Fruit fly (Drosophila melanogaster) whole organism, pupa: ENCODE results near the gene Mt2.

Source experiments
- EcR ChIP-seq: fragments of 200-800 bp; sonication (Bioruptor generic); optimal IDR thresholded peaks from 3 replicates; lab custom pipeline; 2019; ENCODE audit warnings: missing biosample characterization, missing genetic modification characterization, mild to moderate bottlenecking, moderate library complexity, missing genetic modification reagents
- rn ChIP-seq: fragments of 200-800 bp; sonication (Bioruptor generic); IDR thresholded peaks from 2 replicates; pipeline ENCODE4 v1.3.6; 2022; ENCODE audit warnings: missing biosample characterization, missing genetic modification characterization

DNA sequence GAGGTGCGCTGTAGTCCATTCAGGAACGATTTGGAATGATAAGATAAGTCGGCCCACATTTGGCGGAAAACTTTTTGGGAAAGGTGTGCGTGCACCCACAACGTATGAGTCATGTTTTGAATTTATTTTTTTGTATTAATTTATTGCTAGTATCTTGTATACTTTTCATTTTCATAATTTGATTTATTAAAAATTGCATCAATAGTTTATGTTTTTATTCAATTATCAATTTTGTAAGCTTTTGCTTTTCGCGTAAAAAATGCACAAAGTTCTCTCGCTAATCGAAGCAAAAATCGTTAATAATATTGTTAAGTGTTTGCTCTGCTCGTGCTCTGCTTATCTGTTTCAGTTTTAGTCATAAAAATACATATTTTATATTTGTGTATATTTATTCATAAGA is 10.8 kb downstream of the Mt2 start:
- no peak for TF ChIP-seq EcR (GFP tag; lab: Kevin White, UChicago)
- no peak for TF ChIP-seq rn (GFP tag; lab: Robert Waterston, UW)
